Worm (Caenorhabditis elegans): ENCODE results near the gene M03E7.1.

Gene M03E7.1

DNA sequence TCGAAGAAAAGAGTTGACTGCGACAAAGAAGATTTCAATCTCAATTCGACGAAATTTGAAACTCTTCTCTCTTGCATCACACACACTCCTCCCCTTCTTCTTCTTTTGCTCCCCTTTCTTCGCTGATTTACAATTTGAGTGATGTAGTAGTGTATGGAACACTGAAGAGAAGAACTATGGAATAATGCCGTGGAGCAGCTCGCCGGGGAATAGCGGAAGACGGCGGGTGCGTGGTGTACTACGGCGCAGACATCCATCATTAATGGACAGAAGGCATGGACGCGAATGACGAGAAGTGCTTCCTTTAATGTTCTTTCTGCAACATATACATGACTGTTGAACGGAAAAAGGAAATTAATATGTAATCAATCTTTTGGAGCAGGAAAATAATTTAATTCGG, 38.6 kb upstream of the M03E7.1 start (continued):
- TF ChIP-seq ceh-40 (GFP tag; IDR thresholded peaks at IDR 0.05) (no peak), akir-1 (GFP tag; optimal IDR thresholded peaks at IDR 0.05) (no peak), C06A6.2 (GFP tag; conservative IDR thresholded peaks at IDR 0.05) (no peak), ztf-22 (GFP tag; optimal IDR thresholded peaks at IDR 0.05) (no peak), Y56A3A.18 (GFP tag; IDR thresholded peaks at IDR 0.05) (no peak), dox-1 (GFP tag; IDR thresholded peaks at IDR 0.05) (no peak), F22D6.2 (tag; optimal IDR thresholded peaks at IDR 0.05) (no peak), zim-3 (tag; optimal IDR thresholded peaks at IDR 0.05) (no peak), mcd-1 (GFP tag; IDR thresholded peaks at IDR 0.05) (no peak), lag-1 (GFP tag; IDR thresholded peaks at IDR 0.05) (no peak), pha-4 (tag; optimal IDR thresholded peaks at IDR 0.05) (no peak), tbp1 (GFP tag; optimal IDR thresholded peaks at IDR 0.05) (peak; percentile 2), unc-130 (GFP tag; optimal IDR thresholded peaks at IDR 0.05) (no peak), sptf-2 (GFP tag; optimal IDR thresholded peaks at IDR 0.05) (no peak), atf-7 (tag; optimal IDR thresholded peaks at IDR 0.05) (no peak), lin-40 (tag; optimal IDR thresholded peaks at IDR 0.05) (no peak), sea-2 (GFP tag; IDR thresholded peaks at IDR 0.05) (no peak), madf-3 (GFP tag; IDR thresholded peaks at IDR 0.05) (0 out of 2 replicates have a peak, but pooled peaks have one; percentile 73), snpc-1.1 (tag; optimal IDR thresholded peaks at IDR 0.05; ENCODE audit: insufficient read depth) (no peak), F23B12.7 (tag; optimal IDR thresholded peaks at IDR 0.05; ENCODE audit: insufficient read depth) (no peak), F10E7.11 (tag; optimal IDR thresholded peaks at IDR 0.05) (no peak), K11D2.4 (GFP tag; IDR thresholded peaks at IDR 0.05) (no peak), hmg-1.2 (GFP tag; IDR thresholded peaks at IDR 0.05) (0 out of 2 replicates have a peak, but pooled peaks have one; percentile 13), madf-10 (tag; optimal IDR thresholded peaks at IDR 0.05) (no peak), K12H6.12 (tag; optimal IDR thresholded peaks at IDR 0.05) (no peak), Y53G8AR.9 (GFP tag; conservative IDR thresholded peaks at IDR 0.05) (no peak; the same call in 1 of the 2 replicates), tlf-1 (GFP tag; optimal IDR thresholded peaks at IDR 0.05) (peak; percentile 18), bed-2 (GFP tag; IDR thresholded peaks at IDR 0.05) (no peak), ccch-3 (GFP tag; optimal IDR thresholded peaks at IDR 0.05) (no peak), attf-3 (GFP tag; conservative IDR thresholded peaks at IDR 0.05) (no peak), F37B4.10 (GFP tag; IDR thresholded peaks at IDR 0.05) (no peak), nhr-80 (tag; optimal IDR thresholded peaks at IDR 0.05) (no peak), ztf-26 (tag; optimal IDR thresholded peaks at IDR 0.05) (no peak), attf-6 (GFP tag; IDR thresholded peaks at IDR 0.05) (peak; percentile 44; the same call in 1 of the 2 replicates), B0035.1 (tag; optimal IDR thresholded peaks at IDR 0.05) (no peak), rpc-1 (optimal IDR thresholded peaks at IDR 0.05) (no peak), rpc-1 (tag; optimal IDR thresholded peaks at IDR 0.05) (no peak)

DNA sequence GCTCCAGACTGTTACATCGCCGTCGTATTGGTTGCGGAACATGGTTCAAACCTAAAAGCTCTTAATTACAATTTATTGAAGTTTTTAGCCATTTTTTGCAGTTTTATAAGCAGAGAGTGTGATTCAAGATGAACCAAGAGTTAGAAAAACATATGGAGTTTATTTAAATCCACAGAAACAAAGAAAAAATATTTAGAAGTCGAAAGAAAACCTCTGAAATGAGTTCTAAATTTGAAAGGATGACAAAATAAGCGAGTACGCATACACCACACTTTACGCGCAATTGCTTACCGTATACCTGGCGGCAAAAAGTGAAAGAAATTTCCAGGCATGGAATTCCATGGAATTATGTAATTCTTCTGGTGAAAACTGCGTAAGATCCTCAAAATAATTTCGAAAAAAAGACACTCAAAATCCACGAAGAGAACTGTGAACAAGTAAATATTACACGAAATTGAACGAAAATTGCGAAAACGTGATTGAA, 37.2 kb upstream of the M03E7.1 start, which contains the start of gene pas-6:
pas-6 (minus strand) TSS at position 51 of the 484 bp plus-strand sequence.
- TF ChIP-seq ama-1 (optimal IDR thresholded peaks at IDR 0.05) (no peak), ama-1 (GFP tag; optimal IDR thresholded peaks at IDR 0.05) (no peak), somi-1 (GFP tag; optimal IDR thresholded peaks at IDR 0.05) (no peak), lin-54 (GFP tag; optimal IDR thresholded peaks at IDR 0.05) (peak; percentile 33), F22D6.2 (tag; optimal IDR thresholded peaks at IDR 0.05) (no peak), snpc-4 (GFP tag; optimal IDR thresholded peaks at IDR 0.05) (no peak), snpc-4 (tag; optimal IDR thresholded peaks at IDR 0.05) (peak in 3 of 4 experiments; percentile 6 to 54 (median 31)), mcd-1 (GFP tag; IDR thresholded peaks at IDR 0.05) (peak; percentile 8; the same call in 1 of the 2 replicates), athp-1 (tag; optimal IDR thresholded peaks at IDR 0.05) (no peak), pbrm-1 (GFP tag; IDR thresholded peaks at IDR 0.05) (no peak), tbp1 (GFP tag; optimal IDR thresholded peaks at IDR 0.05) (peak; percentile 35), Y53G8AR.9 (GFP tag; conservative IDR thresholded peaks at IDR 0.05) (no peak), lsl-1 (GFP tag; optimal IDR thresholded peaks at IDR 0.05) (peak; percentile 93), lag-1 (GFP tag; IDR thresholded peaks at IDR 0.05) (no peak), snpc-1.3 (tag; optimal IDR thresholded peaks at IDR 0.05; ENCODE audit: insufficient read depth) (peak; percentile 37), egl-44 (GFP tag; IDR thresholded peaks at IDR 0.05) (no peak), attf-5 (GFP tag; optimal IDR thresholded peaks at IDR 0.05) (no peak), mxl-1 (tag; optimal IDR thresholded peaks at IDR 0.05) (no peak), ztf-25 (GFP tag; IDR thresholded peaks at IDR 0.05) (no peak)
